Fruit fly (Drosophila melanogaster) whole organism, embryonic: ENCODE data around the gene CSN6.
A peak's percentile ranks its signal among the peaks of the same experiment; 100 is the strongest.

Experiments used
- Antp ChIP-seq: fragments of 200-800 bp; sonication (Bioruptor generic); optimal IDR thresholded peaks from 3 replicates; lab custom pipeline; 2016; ENCODE audit warnings: missing biosample characterization, missing genetic modification characterization
- CG11247 ChIP-seq: fragments of 200-800 bp; sonication (Bioruptor generic); IDR thresholded peaks from 2 replicates; pipeline ENCODE4 v1.3.6; 2022; ENCODE audit warnings: missing biosample characterization, missing genetic modification characterization
- CG11560 ChIP-seq: fragments of 200-800 bp; sonication (Bioruptor generic); IDR thresholded peaks from 3 replicates; pipeline ENCODE4 v1.3.6; 2022; ENCODE audit warnings: missing biosample characterization, missing genetic modification characterization
- CG11695 ChIP-seq: fragments of 200-800 bp; sonication (Bioruptor generic); IDR thresholded peaks from 3 replicates; pipeline ENCODE4 v1.3.6; 2022; ENCODE audit warnings: missing biosample characterization, missing genetic modification characterization
- CG12071 ChIP-seq: fragments of 200-800 bp; sonication (Bioruptor generic); optimal IDR thresholded peaks from 3 replicates; lab custom pipeline; 2018; ENCODE audit warnings: missing biosample characterization, mild to moderate bottlenecking, missing genetic modification characterization
- CG12155 ChIP-seq: fragments of 200-800 bp; sonication (Bioruptor generic); optimal IDR thresholded peaks from 3 replicates; lab custom pipeline; 2016; ENCODE audit warnings: missing biosample characterization, missing genetic modification characterization
- CG13624 ChIP-seq: fragments of 200-800 bp; sonication (Bioruptor generic); optimal IDR thresholded peaks from 2 replicates; lab custom pipeline; 2016; ENCODE audit warnings: missing biosample characterization, missing genetic modification characterization
- CG13894 ChIP-seq: fragments of 200-800 bp; sonication (Bioruptor generic); optimal IDR thresholded peaks from 3 replicates; lab custom pipeline; 2018; ENCODE audit warnings: missing biosample characterization, mild to moderate bottlenecking, missing genetic modification characterization, moderate library complexity
- CG16779 ChIP-seq: fragments of 200-800 bp; sonication (Bioruptor generic); IDR thresholded peaks from 2 replicates; pipeline ENCODE4 v1.3.6; 2022; ENCODE audit warnings: missing biosample characterization, missing genetic modification characterization
- CG17186 ChIP-seq: fragments of 200-800 bp; sonication (Bioruptor generic); optimal IDR thresholded peaks from 3 replicates; lab custom pipeline; 2017; ENCODE audit warnings: missing biosample characterization, missing genetic modification reagents, missing genetic modification characterization
- CG18476 ChIP-seq: fragments of 200-800 bp; sonication (Bioruptor generic); optimal IDR thresholded peaks from 2 replicates; lab custom pipeline; 2016; ENCODE audit warnings: missing biosample characterization, mild to moderate bottlenecking, missing genetic modification characterization
- CG2712 ChIP-seq: fragments of 200-800 bp; optimal IDR thresholded peaks from 3 replicates; lab custom pipeline; 2019; ENCODE audit warnings: missing biosample characterization, mild to moderate bottlenecking, missing genetic modification characterization, moderate library complexity
- CG2875 ChIP-seq: fragments of 200-800 bp; sonication (Bioruptor generic); optimal IDR thresholded peaks from 2 replicates; lab custom pipeline; 2017; ENCODE audit warnings: missing biosample characterization, mild to moderate bottlenecking, missing genetic modification characterization, missing genetic modification reagents
- CG33213 ChIP-seq: fragments of 200-800 bp; sonication (Bioruptor generic); optimal IDR thresholded peaks from 3 replicates; lab custom pipeline; 2016; ENCODE audit warnings: missing biosample characterization, missing genetic modification characterization
- CG34422 ChIP-seq: fragments of 200-800 bp; sonication (Bioruptor generic); IDR thresholded peaks from 3 replicates; pipeline ENCODE4 v1.3.6; 2022; ENCODE audit warnings: missing biosample characterization, missing genetic modification characterization
- CG3995 ChIP-seq: fragments of 200-800 bp; sonication (Bioruptor generic); optimal IDR thresholded peaks from 3 replicates; lab custom pipeline; 2016; ENCODE audit warnings: missing biosample characterization, missing genetic modification characterization
- CG6765 ChIP-seq: fragments of 200-800 bp; sonication (Bioruptor generic); optimal IDR thresholded peaks from 3 replicates; lab custom pipeline; 2017; ENCODE audit warnings: missing biosample characterization, mild to moderate bottlenecking, missing genetic modification characterization
- CG8281 ChIP-seq: fragments of 200-800 bp; sonication (Bioruptor generic); optimal IDR thresholded peaks from 2 replicates; lab custom pipeline; 2018; ENCODE audit warnings: missing biosample characterization, mild to moderate bottlenecking, missing genetic modification characterization, moderate library complexity
- Dek ChIP-seq: fragments of 200-800 bp; sonication (Bioruptor generic); optimal IDR thresholded peaks from 3 replicates; lab custom pipeline; 2019; ENCODE audit warnings: missing biosample characterization, mild to moderate bottlenecking, missing genetic modification characterization, moderate library complexity
- Dll ChIP-seq: fragments of 200-800 bp; sonication (Bioruptor generic); IDR thresholded peaks from 4 replicates; pipeline ENCODE4 v1.3.6; 2022; ENCODE audit warnings: missing biosample characterization, missing genetic modification characterization; ENCODE audit not compliant: partially characterized antibody
- Drgx ChIP-seq: fragments of 200-800 bp; sonication (Bioruptor generic); IDR thresholded peaks from 2 replicates; pipeline ENCODE4 v1.3.6; 2022; ENCODE audit warnings: missing biosample characterization, missing genetic modification characterization
- E2f2 ChIP-seq: fragments of 200-800 bp; sonication (Bioruptor generic); IDR thresholded peaks from 2 replicates; pipeline ENCODE4 v1.3.6; 2022; ENCODE audit warnings: missing biosample characterization, missing genetic modification characterization
- GATAe ChIP-seq: fragments of 200-800 bp; sonication (Bioruptor generic); conservative IDR thresholded peaks from 2 replicates; pipeline ENCODE4 v1.3.6; 2022; ENCODE audit warnings: missing biosample characterization, missing genetic modification characterization
- Gsc ChIP-seq: fragments of 200-800 bp; sonication (Bioruptor generic); IDR thresholded peaks from 2 replicates; pipeline ENCODE4 v1.3.6; 2022; ENCODE audit warnings: missing biosample characterization, missing genetic modification characterization
- HLH4C ChIP-seq: fragments of 200-800 bp; sonication (Bioruptor generic); IDR thresholded peaks from 3 replicates; pipeline ENCODE4 v1.3.6; 2022; ENCODE audit warnings: missing biosample characterization, missing genetic modification characterization; ENCODE audit not compliant: partially characterized antibody
- MTF-1 ChIP-seq: fragments of 200-800 bp; sonication (Bioruptor generic); optimal IDR thresholded peaks from 2 replicates; lab custom pipeline; 2018; ENCODE audit warnings: missing biosample characterization, mild to moderate bottlenecking, missing genetic modification characterization, borderline replicate concordance
- Med ChIP-seq: fragments of 200-800 bp; sonication (Bioruptor generic); peaks from one replicate; lab custom pipeline; 2016; ENCODE audit warnings: missing biosample characterization, missing genetic modification characterization, mild to moderate bottlenecking, inconsistent platforms, moderate library complexity
- Rfx ChIP-seq: fragments of 200-800 bp; sonication (Bioruptor generic); IDR thresholded peaks from 2 replicates; pipeline ENCODE4 v1.3.6; 2022; ENCODE audit warnings: missing biosample characterization, missing genetic modification characterization
- Side ChIP-seq: fragments of 200-800 bp; sonication (Bioruptor generic); optimal IDR thresholded peaks from 2 replicates; lab custom pipeline; 2016; ENCODE audit warnings: missing biosample characterization, missing genetic modification characterization
- Usf ChIP-seq: fragments of 200-800 bp; sonication (Bioruptor generic); optimal IDR thresholded peaks from 2 replicates; lab custom pipeline; 2017; ENCODE audit warnings: missing genotype, missing biosample characterization, missing genetic modification characterization
- amos ChIP-seq: fragments of 200-800 bp; sonication (Bioruptor generic); IDR thresholded peaks from 2 replicates; pipeline ENCODE4 v1.3.6; 2022; ENCODE audit warnings: missing biosample characterization, missing genetic modification characterization; ENCODE audit not compliant: partially characterized antibody
- ato ChIP-seq: fragments of 200-800 bp; sonication (Bioruptor generic); IDR thresholded peaks from 2 replicates; pipeline ENCODE4 v1.3.6; 2022; ENCODE audit warnings: missing biosample characterization, missing genetic modification characterization; ENCODE audit not compliant: partially characterized antibody
- bbx ChIP-seq: fragments of 200-800 bp; sonication (Bioruptor generic); IDR thresholded peaks from 2 replicates; pipeline ENCODE4 v1.3.6; 2022; ENCODE audit warnings: missing biosample characterization, missing genetic modification characterization; ENCODE audit not compliant: partially characterized antibody
- ci ChIP-seq: fragments of 200-800 bp; sonication (Bioruptor generic); IDR thresholded peaks from 3 replicates; pipeline ENCODE4 v1.3.6; 2022; ENCODE audit warnings: missing biosample characterization, missing genetic modification characterization
- croc ChIP-seq: fragments of 200-800 bp; sonication (Bioruptor generic); conservative IDR thresholded peaks from 3 replicates; pipeline ENCODE4 v1.3.6; 2022; ENCODE audit warnings: missing biosample characterization, missing genetic modification characterization
- dpn ChIP-seq, 2 experiments: fragments of 200-800 bp; sonication (Bioruptor generic); optimal IDR thresholded peaks; 3 replicates each; lab custom pipeline; 2016; ENCODE audit warnings: missing biosample characterization in 2 of 2, missing genetic modification characterization in 2 of 2
- exex ChIP-seq: fragments of 200-800 bp; sonication (Bioruptor generic); optimal IDR thresholded peaks from 4 replicates; lab custom pipeline; 2018; ENCODE audit warnings: missing biosample characterization, mild to moderate bottlenecking, missing genetic modification characterization, moderate library complexity
- fd102C ChIP-seq: fragments of 200-800 bp; sonication (Bioruptor generic); optimal IDR thresholded peaks from 2 replicates; lab custom pipeline; 2018; ENCODE audit warnings: missing biosample characterization, mild to moderate bottlenecking, missing genetic modification characterization, moderate library complexity
- grau ChIP-seq: fragments of 200-800 bp; optimal IDR thresholded peaks from 3 replicates; lab custom pipeline; 2019; ENCODE audit warnings: missing biosample characterization, mild to moderate bottlenecking, missing genetic modification characterization, moderate library complexity
- ham ChIP-seq: fragments of 200-800 bp; sonication (Bioruptor generic); IDR thresholded peaks from 2 replicates; pipeline ENCODE4 v1.3.6; 2022; ENCODE audit warnings: missing biosample characterization, missing genetic modification characterization
- hb ChIP-seq: fragments of 200-800 bp; sonication (Bioruptor generic); IDR thresholded peaks from 3 replicates; pipeline ENCODE4 v1.3.6; 2022; ENCODE audit warnings: missing biosample characterization, missing genetic modification characterization; ENCODE audit not compliant: partially characterized antibody
- hkb ChIP-seq, 2 experiments: fragments of 200-800 bp in 1 of 2; fragments of >200 bp in 1 of 2; sonication (Bioruptor generic) in 1 of 2; IDR thresholded peaks in 1 of 2; optimal IDR thresholded peaks in 1 of 2; 2 replicates each; pipeline versions ENCODE4 v1.3.6 to Lab custom; 2017 to 2022; ENCODE audit warnings: missing biosample characterization in 1 of 2, missing genetic modification characterization in 1 of 2
- lbe ChIP-seq: fragments of 200-800 bp; sonication (Bioruptor generic); optimal IDR thresholded peaks from 2 replicates; lab custom pipeline; 2016; ENCODE audit warnings: missing biosample characterization, mild to moderate bottlenecking, missing genetic modification characterization
- maf-S ChIP-seq: fragments of 200-800 bp; sonication (Bioruptor generic); optimal IDR thresholded peaks from 2 replicates; lab custom pipeline; 2016; ENCODE audit warnings: missing biosample characterization, missing genetic modification characterization
- nerfin-2 ChIP-seq: fragments of 200-800 bp; sonication (Bioruptor generic); IDR thresholded peaks from 2 replicates; pipeline ENCODE4 v1.3.6; 2022; ENCODE audit warnings: missing biosample characterization, missing genetic modification characterization; ENCODE audit not compliant: partially characterized antibody
- pan ChIP-seq, 4 experiments: fragments of >200 bp in 3 of 4; fragments of 200-800 bp in 1 of 4; sonication (Bioruptor generic) in 1 of 4; optimal IDR thresholded peaks in 3 of 4; IDR thresholded peaks in 1 of 4; 2 replicates each; pipeline versions ENCODE4 v1.3.6 to Lab custom; 2017 to 2022; ENCODE audit warnings: missing biosample characterization in 2 of 4, missing genetic modification characterization in 2 of 4, mixed read lengths in 1 of 4
- sima ChIP-seq: fragments of 200-800 bp; sonication (Bioruptor generic); optimal IDR thresholded peaks from 2 replicates; lab custom pipeline; 2016; ENCODE audit warnings: missing biosample characterization, missing genetic modification characterization
- vvl ChIP-seq: fragments of 200-800 bp; sonication (Bioruptor generic); IDR thresholded peaks from 2 replicates; pipeline ENCODE4 v1.3.6; 2022; ENCODE audit warnings: missing biosample characterization, missing genetic modification characterization
- zen ChIP-seq: fragments of 200-800 bp; sonication (Bioruptor generic); optimal IDR thresholded peaks from 3 replicates; lab custom pipeline; 2018; ENCODE audit warnings: missing biosample characterization, mild to moderate bottlenecking, missing genetic modification characterization, moderate library complexity

The CSN6 gene

dm6 chr3R:22580546-22580945 is at the start of gene CSN6 (continued):
- TF ChIP-seq Gsc (GFP tag; lab: Robert Waterston, UW), result no peak
- 0 out of 2 replicates have a peak, but pooled peaks have one; percentile 28 for TF ChIP-seq CG16779 (GFP tag; lab: Robert Waterston, UW)
- peak; percentile 90 for TF ChIP-seq HLH4C
- TF ChIP-seq CG13624 (GFP tag; lab: Kevin White, UChicago), result peak; percentile 44
- TF ChIP-seq CG17186 (GFP tag; lab: Kevin White, UChicago), result peak; percentile 27
- TF ChIP-seq CG34422 (GFP tag; lab: Robert Waterston, UW), result no peak
- no peak for TF ChIP-seq Side (GFP tag; lab: Kevin White, UChicago)
- TF ChIP-seq Antp (GFP tag; lab: Kevin White, UChicago), result no peak
- TF ChIP-seq CG13894 (tag; lab: Kevin White, UChicago), result peak; percentile 67
- TF ChIP-seq Rfx (GFP tag; lab: Robert Waterston, UW), result peak; percentile 62
- TF ChIP-seq pan (optimal IDR thresholded peaks at IDR 0.05; lab: Kevin White, UChicago), result no peak
- no peak for TF ChIP-seq pan (GFP tag; optimal IDR thresholded peaks at IDR 0.05 in 1 of 2, IDR thresholded peaks at IDR 0.05 in 1 of 2)
- no peak for TF ChIP-seq MTF-1
- peak; percentile 84 for TF ChIP-seq bbx (GFP tag; lab: Robert Waterston, UW)
- no peak for TF ChIP-seq CG8281 (tag; lab: Kevin White, UChicago)
- peak; percentile 9 for TF ChIP-seq CG18476
- no peak for TF ChIP-seq croc
- peak; percentile 91 for TF ChIP-seq E2f2 (GFP tag; lab: Robert Waterston, UW)
- TF ChIP-seq amos, result peak; percentile 84
- peak; percentile 15 for TF ChIP-seq CG3995
- TF ChIP-seq zen (tag; lab: Kevin White, UChicago), result peak; percentile 27
- TF ChIP-seq CG6765 (GFP tag; lab: Kevin White, UChicago), result no peak
- no peak for TF ChIP-seq Drgx (GFP tag; lab: Robert Waterston, UW)
- peak; percentile 82 for TF ChIP-seq Dll
- no peak for TF ChIP-seq CG2875 (GFP tag; lab: Kevin White, UChicago)
- peak; percentile 14 for TF ChIP-seq exex (tag; lab: Kevin White, UChicago)
- no peak for TF ChIP-seq CG11695 (GFP tag; lab: Robert Waterston, UW)
- peak; percentile 60 for TF ChIP-seq CG33213 (GFP tag; lab: Kevin White, UChicago)
- TF ChIP-seq ato, result peak; percentile 86
- TF ChIP-seq hkb (optimal IDR thresholded peaks at IDR 0.05; lab: Kevin White, UChicago), result peak; percentile 29
- TF ChIP-seq hkb (GFP tag; IDR thresholded peaks at IDR 0.05; lab: Robert Waterston, UW), result no peak
- peak; percentile 88 for TF ChIP-seq nerfin-2 (GFP tag; lab: Robert Waterston, UW)
- peak; percentile 8 for TF ChIP-seq grau (tag; lab: Kevin White, UChicago)
- TF ChIP-seq Usf (GFP tag; lab: Kevin White, UChicago), result no peak
- TF ChIP-seq CG11247 (GFP tag; lab: Robert Waterston, UW), result no peak
- TF ChIP-seq dpn (GFP tag; optimal IDR thresholded peaks at IDR 0.05; lab: Kevin White, UChicago), result peak in 1 of 2 experiments; percentile 22
- TF ChIP-seq CG2712 (tag; lab: Kevin White, UChicago), result peak; percentile 58
- peak; percentile 88 for TF ChIP-seq hb (GFP tag; lab: Robert Waterston, UW)
- no peak for TF ChIP-seq ci (GFP tag; lab: Robert Waterston, UW)
- peak; percentile 22; the same call in 1 of the 3 replicates for TF ChIP-seq CG11560 (tag; lab: Robert Waterston, UW)
- no peak for TF ChIP-seq ham (GFP tag; lab: Robert Waterston, UW)
- TF ChIP-seq fd102C, result no peak
- peak; percentile 68 for TF ChIP-seq CG12155 (GFP tag; lab: Kevin White, UChicago)
- no peak for TF ChIP-seq Dek (tag; lab: Kevin White, UChicago)
- no peak for TF ChIP-seq lbe (GFP tag; lab: Kevin White, UChicago)
- TF ChIP-seq vvl (GFP tag; lab: Robert Waterston, UW), result peak; percentile 31; the same call in 1 of the 2 replicates
- TF ChIP-seq CG12071, result no peak
- TF ChIP-seq GATAe (GFP tag; lab: Robert Waterston, UW), result peak; percentile 61
- TF ChIP-seq sima (GFP tag; lab: Kevin White, UChicago), result no peak
- peak; percentile 90 for TF ChIP-seq Med (GFP tag; lab: Kevin White, UChicago)
- TF ChIP-seq maf-S, result no peak
